Worm (Caenorhabditis elegans) whole organism, L4 larva: ENCODE measurements around the gene srx-50.

Source experiments
- D1046.2 ChIP-seq: fragments of 200-800 bp; sonication (Bioruptor generic); IDR thresholded peaks from 2 replicates; pipeline ENCODE4 v1.3.6; 2022; ENCODE audit warnings: missing genetic modification characterization, missing compliant biosample characterization
- R02D3.7 ChIP-seq: fragments of 150-350 bp; sonication (generic microtip); optimal IDR thresholded peaks from 3 replicates; lab custom pipeline; 2014; ENCODE audit warnings: missing biosample characterization, missing genetic modification characterization
- Y48G9A.11 ChIP-seq: fragments of 200-800 bp; sonication (Bioruptor generic); IDR thresholded peaks from 2 replicates; pipeline ENCODE4 v1.3.6; 2022; ENCODE audit warnings: missing genetic modification reagents, missing genetic modification characterization, missing compliant biosample characterization
- Y5F2A.4 ChIP-seq: fragments of 200-800 bp; sonication (Bioruptor generic); optimal IDR thresholded peaks from 2 replicates; lab custom pipeline; 2018; ENCODE audit warnings: mild to moderate bottlenecking, missing genetic modification characterization, missing compliant biosample characterization
- ceh-28 ChIP-seq: fragments of 150-350 bp; optimal IDR thresholded peaks from 2 replicates; lab custom pipeline; 2014; ENCODE audit warnings: missing biosample characterization, missing genetic modification reagents, missing genetic modification characterization
- ctbp-1 ChIP-seq: fragments of 200-800 bp; sonication (Bioruptor generic); IDR thresholded peaks from 2 replicates; pipeline ENCODE4 v1.3.6; 2022; ENCODE audit warnings: missing genetic modification reagents, missing genetic modification characterization, missing compliant biosample characterization
- dpl-1 ChIP-seq: fragments of 150-350 bp; optimal IDR thresholded peaks from 2 replicates; lab custom pipeline; 2014; ENCODE audit warnings: missing biosample characterization, missing genetic modification reagents, missing genetic modification characterization
- egl-27 ChIP-seq: sonication (generic microtip); optimal IDR thresholded peaks from 3 replicates; lab custom pipeline; 2017; ENCODE audit warnings: missing biosample characterization, missing genetic modification reagents, missing genetic modification characterization
- hlh-30 ChIP-seq: sonication (generic microtip); optimal IDR thresholded peaks from 2 replicates; lab custom pipeline; 2017; ENCODE audit warnings: antibody characterized with exemption, mild to moderate bottlenecking, missing genetic modification characterization, missing compliant biosample characterization; ENCODE audit not compliant: insufficient read depth
- lim-7 ChIP-seq: fragments of 200-800 bp; sonication (Bioruptor generic); IDR thresholded peaks from 2 replicates; pipeline ENCODE4 v1.3.6; 2022; ENCODE audit warnings: missing genetic modification characterization, missing compliant biosample characterization
- lin-13 ChIP-seq: fragments of 150-350 bp; optimal IDR thresholded peaks from 2 replicates; lab custom pipeline; 2014; ENCODE audit warnings: missing biosample characterization, missing genetic modification reagents, missing genetic modification characterization
- lin-15B ChIP-seq: fragments of 150-350 bp; sonication (generic microtip); optimal IDR thresholded peaks from 3 replicates; lab custom pipeline; 2014; ENCODE audit warnings: missing biosample characterization, missing genetic modification characterization
- lin-29 ChIP-seq: fragments of 200-800 bp; sonication (Bioruptor generic); IDR thresholded peaks from 2 replicates; pipeline ENCODE4 v1.3.6; 2022; ENCODE audit warnings: missing genetic modification reagents, missing genetic modification characterization, missing compliant biosample characterization
- lin-38 ChIP-seq: fragments of 200-800 bp; sonication (Bioruptor generic); IDR thresholded peaks from 2 replicates; pipeline ENCODE4 v1.3.6; 2022; ENCODE audit warnings: missing genetic modification reagents, missing genetic modification characterization, missing compliant biosample characterization
- lin-39 ChIP-seq: fragments of 150-350 bp; optimal IDR thresholded peaks from 2 replicates; lab custom pipeline; 2014; ENCODE audit warnings: missing biosample characterization, missing genetic modification reagents, missing genetic modification characterization
- madf-9 ChIP-seq: fragments of 200-800 bp; sonication (Bioruptor generic); conservative IDR thresholded peaks from 2 replicates; pipeline ENCODE4 v1.3.6; 2022; ENCODE audit warnings: missing genetic modification reagents, missing genetic modification characterization, missing compliant biosample characterization
- mdl-1 ChIP-seq, 2 experiments: fragments of 150-350 bp in 1 of 2; sonication (generic microtip) in 1 of 2; optimal IDR thresholded peaks; 2 replicates each; lab custom pipeline; 2014 to 2017; ENCODE audit warnings: missing biosample characterization in 2 of 2, missing genetic modification characterization in 2 of 2
- mxl-3 ChIP-seq: fragments of 200-800 bp; sonication (Bioruptor generic); optimal IDR thresholded peaks from 2 replicates; lab custom pipeline; 2018; ENCODE audit warnings: mild to moderate bottlenecking, missing genetic modification characterization, missing compliant biosample characterization
- nhr-111 ChIP-seq: fragments of 200-800 bp; sonication (Bioruptor generic); optimal IDR thresholded peaks from 2 replicates; lab custom pipeline; 2018; ENCODE audit warnings: mild to moderate bottlenecking, missing genetic modification characterization, missing compliant biosample characterization
- nhr-237 ChIP-seq: sonication (generic microtip); optimal IDR thresholded peaks from 2 replicates; lab custom pipeline; 2017; ENCODE audit warnings: missing biosample characterization, missing genetic modification characterization
- nhr-25 ChIP-seq: sonication (generic microtip); optimal IDR thresholded peaks from 2 replicates; lab custom pipeline; 2017; ENCODE audit warnings: missing genetic modification characterization, mild to moderate bottlenecking, missing compliant biosample characterization, antibody characterized with exemption, moderate library complexity, borderline replicate concordance; ENCODE audit not compliant: insufficient read depth
- nhr-41 ChIP-seq: fragments of 200-800 bp; sonication (Bioruptor generic); IDR thresholded peaks from 2 replicates; pipeline ENCODE4 v1.3.6; 2022; ENCODE audit warnings: missing genetic modification reagents, missing genetic modification characterization, missing compliant biosample characterization
- nhr-6 ChIP-seq: fragments of 150-350 bp; optimal IDR thresholded peaks from 2 replicates; lab custom pipeline; 2014; ENCODE audit warnings: missing biosample characterization, missing genetic modification characterization
- pha-4 ChIP-seq, 2 experiments: fragments of 150-350 bp in 1 of 2; fragments of 200-800 bp in 1 of 2; sonication (Bioruptor generic) in 1 of 2; IDR thresholded peaks in 1 of 2; optimal IDR thresholded peaks in 1 of 2; 2 replicates each; pipeline versions ENCODE4 v1.3.6 to Lab custom; 2014 to 2022; ENCODE audit warnings: missing genetic modification characterization in 2 of 2, missing genetic modification reagents in 2 of 2, missing biosample characterization in 1 of 2, missing compliant biosample characterization in 1 of 2
- saeg-2 ChIP-seq: fragments of 200-800 bp; sonication (Bioruptor generic); IDR thresholded peaks from 2 replicates; pipeline ENCODE4 v1.3.6; 2022; ENCODE audit warnings: missing genetic modification reagents, missing genetic modification characterization, missing compliant biosample characterization
- set-16 ChIP-seq: fragments of 200-800 bp; sonication (Bioruptor generic); IDR thresholded peaks from 2 replicates; pipeline ENCODE4 v1.3.6; 2022; ENCODE audit warnings: missing genetic modification reagents, missing genetic modification characterization, missing compliant biosample characterization
- skn-1 ChIP-seq: fragments of 150-350 bp; optimal IDR thresholded peaks from 2 replicates; lab custom pipeline; 2014; ENCODE audit warnings: missing biosample characterization, missing genetic modification characterization
- snpc-4 ChIP-seq: fragments of 150-350 bp; optimal IDR thresholded peaks from 2 replicates; lab custom pipeline; 2014; ENCODE audit warnings: missing biosample characterization, missing genetic modification characterization
- tra-1 ChIP-seq: fragments of 200-800 bp; sonication (Bioruptor generic); IDR thresholded peaks from 2 replicates; pipeline ENCODE4 v1.3.6; 2022; ENCODE audit warnings: missing genetic modification reagents, missing genetic modification characterization, missing compliant biosample characterization
- unc-130 ChIP-seq: sonication (generic microtip); optimal IDR thresholded peaks from 2 replicates; lab custom pipeline; 2016; ENCODE audit warnings: missing genetic modification reagents, missing genetic modification characterization, missing compliant biosample characterization
- vab-7 ChIP-seq: fragments of 200-800 bp; sonication (Bioruptor generic); IDR thresholded peaks from 2 replicates; pipeline ENCODE4 v1.3.6; 2022; ENCODE audit warnings: missing genetic modification reagents, missing genetic modification characterization, missing compliant biosample characterization
- zag-1 ChIP-seq: fragments of 150-350 bp; optimal IDR thresholded peaks from 2 replicates; lab custom pipeline; 2014; ENCODE audit warnings: missing biosample characterization, missing genetic modification characterization
- zfp-3 ChIP-seq: fragments of 200-800 bp; sonication (Bioruptor generic); conservative IDR thresholded peaks from 2 replicates; pipeline ENCODE4 v1.3.6; 2022; ENCODE audit warnings: missing genetic modification reagents, missing genetic modification characterization, missing compliant biosample characterization
- ztf-11 ChIP-seq: fragments of 150-350 bp; optimal IDR thresholded peaks from 2 replicates; lab custom pipeline; 2014; ENCODE audit warnings: missing biosample characterization, missing genetic modification characterization

Gene srx-50

ce11 chrIV:7057677-7058076 lies at the start of gene srx-50:
Gene srx-50 (plus strand): TSS chrIV:7057977.
- TF ChIP-seq lin-39: no peak
- no peak for TF ChIP-seq lim-7 (GFP tag; lab: Robert Waterston, UW)
- no peak for TF ChIP-seq nhr-237 (tag; lab: Kevin White, UChicago)
- TF ChIP-seq lin-15B (tag; lab: Kevin White, UChicago): no peak
- TF ChIP-seq R02D3.7 (tag; lab: Kevin White, UChicago): no peak
- no peak for TF ChIP-seq zfp-3 (GFP tag; lab: Robert Waterston, UW)
- TF ChIP-seq D1046.2 (GFP tag; lab: Robert Waterston, UW): no peak
- no peak for TF ChIP-seq nhr-25
- no peak for TF ChIP-seq lin-29 (GFP tag; lab: Robert Waterston, UW)
- no peak for TF ChIP-seq vab-7
- TF ChIP-seq ceh-28 (tag; lab: Kevin White, UChicago): no peak

ce11 chrIV:7009531-7009930 lies 48.2 kb upstream of the srx-50 start, which contains the start of gene C25A8.2:
Gene C25A8.2 (plus strand): TSS chrIV:7009831.
- no peak for TF ChIP-seq Y5F2A.4 (GFP tag; lab: Kevin White, UChicago)
- TF ChIP-seq nhr-25: no peak
- no peak for TF ChIP-seq lim-7 (GFP tag; lab: Robert Waterston, UW)
- TF ChIP-seq egl-27 (tag; lab: Kevin White, UChicago): no peak
- TF ChIP-seq, all 104 proteins: peak for 0

- TF ChIP-seq set-16 (GFP tag; lab: Robert Waterston, UW): peak; percentile 68
- no peak for TF ChIP-seq snpc-4 (tag; lab: Kevin White, UChicago)
Measured at ce11 chrIV:7010195-7010594, 47.6 kb upstream of the srx-50 start.

- no peak for TF ChIP-seq lin-38 (GFP tag; lab: Robert Waterston, UW)
- no peak for TF ChIP-seq nhr-25
- TF ChIP-seq D1046.2 (GFP tag; lab: Robert Waterston, UW): no peak
- no peak for TF ChIP-seq pha-4 (GFP tag; IDR thresholded peaks at IDR 0.05; lab: Robert Waterston, UW)
- no peak for TF ChIP-seq pha-4 (tag; optimal IDR thresholded peaks at IDR 0.05; lab: Kevin White, UChicago)
- TF ChIP-seq mxl-3 (GFP tag; lab: Kevin White, UChicago): no peak
- TF ChIP-seq saeg-2 (GFP tag; lab: Robert Waterston, UW): no peak
- no peak for TF ChIP-seq zag-1 (tag; lab: Kevin White, UChicago)
- no peak for TF ChIP-seq unc-130 (GFP tag; lab: Kevin White, UChicago)
- TF ChIP-seq ztf-11 (tag; lab: Kevin White, UChicago): no peak
- no peak for TF ChIP-seq ctbp-1 (GFP tag; lab: Robert Waterston, UW)
Measured at ce11 chrIV:7010835-7011234, 46.9 kb upstream of the srx-50 start, which contains the start of gene C25A8.1. Gene C25A8.1 (plus strand): TSS chrIV:7011135.

- peak; percentile 69 for TF ChIP-seq hlh-30 (tag; lab: Kevin White, UChicago)
- peak; percentile 66 for TF ChIP-seq mxl-3 (GFP tag; lab: Kevin White, UChicago)
- TF ChIP-seq nhr-41 (GFP tag; lab: Robert Waterston, UW): no peak
- TF ChIP-seq, all 104 proteins: peak for 2
Measured at ce11 chrIV:7011728-7012127, 46.0 kb upstream of the srx-50 start, which contains the start of gene trxr-1. Gene trxr-1 (plus strand): TSS chrIV:7011954.

ce11 chrIV:7012214-7012613 lies 45.6 kb upstream of the srx-50 start:
- no peak for TF ChIP-seq tra-1 (GFP tag; lab: Robert Waterston, UW)
- no peak for TF ChIP-seq nhr-25
- TF ChIP-seq lim-7 (GFP tag; lab: Robert Waterston, UW): no peak
- no peak for TF ChIP-seq lin-13 (GFP tag; lab: Kevin White, UChicago)
- no peak for TF ChIP-seq dpl-1 (GFP tag; lab: Kevin White, UChicago)
- TF ChIP-seq skn-1 (tag; lab: Kevin White, UChicago): no peak
- no peak for TF ChIP-seq madf-9
- TF ChIP-seq Y5F2A.4 (GFP tag; lab: Kevin White, UChicago): no peak
- no peak for TF ChIP-seq lin-39
- no peak for TF ChIP-seq set-16 (GFP tag; lab: Robert Waterston, UW)
- no peak for TF ChIP-seq zfp-3 (GFP tag; lab: Robert Waterston, UW)
- no peak for TF ChIP-seq nhr-6 (tag; lab: Kevin White, UChicago)
- TF ChIP-seq nhr-111 (GFP tag; lab: Kevin White, UChicago): no peak
- no peak for TF ChIP-seq mdl-1 (tag; optimal IDR thresholded peaks at IDR 0.05; lab: Kevin White, UChicago)
- TF ChIP-seq Y48G9A.11 (GFP tag; lab: Robert Waterston, UW): no peak
